Worm (Caenorhabditis elegans): ENCODE data around the gene nep-11.
A peak's percentile ranks its signal among the peaks of the same experiment; 100 is the strongest.

Gene nep-11

DNA sequence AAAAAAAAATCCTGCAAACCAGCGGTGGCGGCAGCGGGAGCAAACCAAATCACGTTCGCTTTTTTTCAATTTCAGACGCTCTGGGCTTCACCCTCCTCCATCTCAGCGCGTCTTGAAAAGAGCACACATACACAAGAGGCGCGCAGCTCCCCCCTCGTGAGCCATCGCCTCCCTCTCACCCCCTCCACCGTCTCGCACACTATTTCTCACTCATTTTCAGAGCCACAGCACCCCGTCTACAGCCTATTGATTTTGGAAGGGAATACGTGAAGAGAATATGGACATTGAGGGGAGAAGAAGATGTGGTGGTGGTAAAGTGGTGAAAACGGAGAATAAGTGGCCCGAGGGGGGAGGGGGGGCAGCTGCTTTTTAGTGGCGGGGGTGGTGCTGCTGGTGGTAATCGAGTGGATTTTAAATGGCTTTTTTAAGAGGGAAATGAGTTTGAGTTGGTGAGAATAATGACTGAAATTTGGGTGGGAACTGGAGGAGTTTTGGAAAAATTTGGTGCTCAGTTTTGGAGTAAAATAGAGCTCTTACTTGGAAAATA, 2.9 kb upstream of the nep-11 start:
- TF ChIP-seq rec-8 (tag; optimal IDR thresholded peaks at IDR 0.05) (no peak), mcd-1 (GFP tag; IDR thresholded peaks at IDR 0.05) (peak; percentile 40; the same call in 1 of the 2 replicates), hmg-1.2 (GFP tag; IDR thresholded peaks at IDR 0.05) (peak; percentile 55; the same call in 1 of the 2 replicates), cebp-1 (GFP tag; IDR thresholded peaks at IDR 0.05) (no peak), cebp-1 (tag; optimal IDR thresholded peaks at IDR 0.05) (peak; percentile 29), attf-5 (GFP tag; optimal IDR thresholded peaks at IDR 0.05) (peak; percentile 34), K12H6.12 (tag; optimal IDR thresholded peaks at IDR 0.05) (no peak), zfh-2 (GFP tag; conservative IDR thresholded peaks at IDR 0.05) (peak; percentile 92), ceh-27 (GFP tag; optimal IDR thresholded peaks at IDR 0.05) (peak; percentile 56), ztf-6 (GFP tag; IDR thresholded peaks at IDR 0.05) (no peak), egrh-3 (GFP tag; IDR thresholded peaks at IDR 0.05) (peak; percentile 57), somi-1 (GFP tag; optimal IDR thresholded peaks at IDR 0.05) (no peak)

DNA sequence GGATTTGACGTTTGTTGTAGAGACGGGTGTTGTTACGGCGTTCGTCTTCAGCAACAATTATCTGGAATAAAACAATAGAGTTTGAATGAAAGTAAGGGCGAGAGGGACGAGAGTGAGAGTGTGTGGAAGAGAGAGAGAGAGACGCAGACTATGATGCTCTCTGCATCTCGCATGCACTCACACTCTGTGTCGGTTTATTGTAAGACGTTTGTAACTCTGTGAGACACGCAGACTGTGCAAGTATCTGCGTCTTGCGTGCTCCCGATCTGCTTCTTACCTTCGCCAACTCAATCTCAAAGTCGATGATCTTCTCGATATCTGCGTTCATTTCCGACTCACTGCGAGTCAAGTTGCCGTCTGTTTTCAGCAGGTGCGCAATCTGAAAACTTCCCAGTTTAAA, 2.4 kb downstream of the nep-11 start:
- TF ChIP-seq hmg-1.2 (GFP tag; IDR thresholded peaks at IDR 0.05) (peak; percentile 34; the same call in 1 of the 2 replicates), him-1 (tag; optimal IDR thresholded peaks at IDR 0.05) (no peak)

DNA sequence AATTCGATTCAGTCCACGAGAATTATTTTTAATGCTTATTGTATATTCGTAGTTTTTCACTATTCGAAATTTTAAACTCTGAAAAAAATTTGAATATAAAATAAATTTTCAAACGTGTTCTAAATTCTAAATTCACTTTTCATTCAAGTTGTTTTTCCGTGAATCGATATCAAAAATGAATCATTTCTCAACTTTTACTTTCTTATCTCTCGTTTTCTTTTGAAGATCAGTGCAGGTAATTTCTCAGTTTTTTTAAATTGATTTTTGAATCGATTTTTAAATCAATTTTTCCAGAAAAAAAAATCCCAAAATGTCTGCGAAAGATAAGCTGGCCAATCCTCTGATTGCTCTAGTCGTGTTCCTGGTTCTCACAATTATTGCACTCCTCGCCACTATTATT, 8.8 kb downstream of the nep-11 start, which contains the start of gene nep-6:
TSS of gene nep-6 (plus strand) at position 301 of the 400 bp plus-strand sequence.
- TF ChIP-seq nfya-1 (tag; optimal IDR thresholded peaks at IDR 0.05; ENCODE audit: borderline replicate concordance, insufficient read depth) (no peak), cebp-2 (GFP tag; IDR thresholded peaks at IDR 0.05) (no peak), tbp1 (GFP tag; optimal IDR thresholded peaks at IDR 0.05) (no peak), sptf-2 (GFP tag; optimal IDR thresholded peaks at IDR 0.05) (no peak), Y53F4B.3 (GFP tag; IDR thresholded peaks at IDR 0.05) (no peak), bed-1 (GFP tag; IDR thresholded peaks at IDR 0.05) (no peak), unc-62 (GFP tag; optimal IDR thresholded peaks at IDR 0.05) (no peak), F52B5.7 (tag; optimal IDR thresholded peaks at IDR 0.05) (no peak), tbx-9 (tag; optimal IDR thresholded peaks at IDR 0.05; ENCODE audit: borderline replicate concordance) (no peak), nhr-179 (tag; optimal IDR thresholded peaks at IDR 0.05) (no peak), mxl-1 (tag; optimal IDR thresholded peaks at IDR 0.05) (no peak), athp-1 (tag; optimal IDR thresholded peaks at IDR 0.05) (no peak), lsy-27 (tag; optimal IDR thresholded peaks at IDR 0.05; ENCODE audit: borderline replicate concordance, insufficient read depth) (no peak), F57A8.1 (GFP tag; optimal IDR thresholded peaks at IDR 0.05) (no peak), F55B11.4 (tag; optimal IDR thresholded peaks at IDR 0.05; ENCODE audit: borderline replicate concordance, insufficient read depth) (no peak), F49E8.2 (tag; optimal IDR thresholded peaks at IDR 0.05; ENCODE audit: insufficient read depth) (no peak)

DNA sequence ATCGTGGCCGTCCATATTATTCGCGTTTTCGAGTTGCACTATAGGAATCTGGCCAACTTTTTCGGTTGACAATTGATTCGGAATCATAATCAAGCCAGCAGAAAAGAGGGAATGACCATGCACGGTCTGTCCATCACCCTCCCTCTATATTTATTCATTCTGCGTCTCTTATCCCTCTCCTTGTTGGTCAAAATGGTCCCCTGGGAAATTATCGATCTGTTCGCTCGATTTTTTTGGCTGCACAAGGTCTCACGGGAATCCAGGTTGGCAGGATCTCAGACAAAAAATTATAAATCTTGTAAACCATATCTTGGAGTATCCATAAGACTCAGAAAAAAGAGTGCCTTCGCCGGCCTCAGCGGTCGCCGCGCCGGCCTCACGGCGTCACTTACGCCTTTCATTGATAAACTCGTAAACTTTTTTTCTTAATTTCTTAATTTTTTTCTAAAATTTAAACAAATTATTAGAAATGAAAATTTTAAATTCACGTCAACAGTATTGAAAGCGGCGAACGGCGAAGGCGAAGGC, 10.9 kb downstream of the nep-11 start, which contains the start of the genes F18A12.7 and F18A12.2:
TSS of gene F18A12.7 (minus strand) at position 101 of the 528 bp plus-strand sequence.
TSS of gene F18A12.2 (plus strand) at position 478 of the 528 bp plus-strand sequence.
- TF ChIP-seq madf-10 (tag; optimal IDR thresholded peaks at IDR 0.05) (no peak), F52B5.7 (tag; optimal IDR thresholded peaks at IDR 0.05) (no peak), F22D6.2 (tag; optimal IDR thresholded peaks at IDR 0.05) (no peak), aptf-2 (GFP tag; conservative IDR thresholded peaks at IDR 0.05) (peak; percentile 67; the same call in 1 of the 2 replicates), ztf-28 (GFP tag; IDR thresholded peaks at IDR 0.05) (no peak)
